Worm (Caenorhabditis elegans) whole organism, L4 larva: Measurements from ENCODE around the gene C33A11.2.

Source experiments
- F26F4.8 ChIP-seq: fragments of 200-800 bp; sonication (Bioruptor generic); conservative IDR thresholded peaks from 2 replicates; pipeline ENCODE4 v1.3.6; 2022; ENCODE audit warnings: missing genetic modification characterization, missing compliant biosample characterization
- T20F7.1 ChIP-seq: fragments of 200-800 bp; sonication (Bioruptor generic); optimal IDR thresholded peaks from 2 replicates; lab custom pipeline; 2018; ENCODE audit warnings: mild to moderate bottlenecking, missing genetic modification characterization, missing compliant biosample characterization
- aha-1 ChIP-seq: fragments of 150-350 bp; peaks from one replicate; lab custom pipeline; 2014; ENCODE audit warnings: missing biosample characterization, missing genetic modification characterization
- ama-1 ChIP-seq: fragments of 150-350 bp; optimal IDR thresholded peaks from 2 replicates; lab custom pipeline; 2014; ENCODE audit warnings: inconsistent platforms, mixed read lengths
- arid-1 ChIP-seq: fragments of 200-800 bp; sonication (Bioruptor generic); conservative IDR thresholded peaks from 2 replicates; pipeline ENCODE4 v1.3.6; 2022; ENCODE audit warnings: missing genetic modification reagents, missing genetic modification characterization, missing compliant biosample characterization
- attf-4 ChIP-seq: sonication (generic microtip); optimal IDR thresholded peaks from 3 replicates; lab custom pipeline; 2017; ENCODE audit warnings: missing biosample characterization, missing genetic modification characterization
- ceh-20 ChIP-seq: fragments of 200-800 bp; sonication (Bioruptor generic); IDR thresholded peaks from 2 replicates; pipeline ENCODE4 v1.3.6; 2022; ENCODE audit warnings: missing genetic modification reagents, missing genetic modification characterization, missing compliant biosample characterization
- ceh-28 ChIP-seq: fragments of 150-350 bp; optimal IDR thresholded peaks from 2 replicates; lab custom pipeline; 2014; ENCODE audit warnings: missing biosample characterization, missing genetic modification reagents, missing genetic modification characterization
- daf-12 ChIP-seq: fragments of 150-350 bp; optimal IDR thresholded peaks from 2 replicates; lab custom pipeline; 2014; ENCODE audit warnings: missing biosample characterization, missing genetic modification reagents, missing genetic modification characterization
- dmd-6 ChIP-seq: fragments of 200-800 bp; sonication (Bioruptor generic); IDR thresholded peaks from 2 replicates; pipeline ENCODE4 v1.3.6; 2022; ENCODE audit warnings: missing genetic modification reagents, missing genetic modification characterization, missing compliant biosample characterization
- dmd-9 ChIP-seq: fragments of 200-800 bp; sonication (Bioruptor generic); IDR thresholded peaks from 2 replicates; pipeline ENCODE4 v1.3.6; 2022; ENCODE audit warnings: missing genetic modification reagents, missing genetic modification characterization, missing compliant biosample characterization
- duxl-1 ChIP-seq: sonication (generic microtip); optimal IDR thresholded peaks from 2 replicates; lab custom pipeline; 2016; ENCODE audit warnings: mild to moderate bottlenecking, missing genetic modification characterization, moderate library complexity, missing compliant biosample characterization; ENCODE audit not compliant: poor library complexity
- egl-27 ChIP-seq: sonication (generic microtip); optimal IDR thresholded peaks from 3 replicates; lab custom pipeline; 2017; ENCODE audit warnings: missing biosample characterization, missing genetic modification reagents, missing genetic modification characterization
- fos-1 ChIP-seq: fragments of 150-350 bp; optimal IDR thresholded peaks from 2 replicates; lab custom pipeline; 2014; ENCODE audit warnings: missing biosample characterization, missing genetic modification characterization
- hif-1 ChIP-seq, 2 experiments: sonication (generic microtip); optimal IDR thresholded peaks; 2 replicates each; lab custom pipeline; 2016 to 2017; ENCODE audit warnings: missing compliant biosample characterization in 2 of 2, missing genetic modification characterization in 2 of 2, missing genetic modification reagents in 2 of 2, missing genotype in 2 of 2, mild to moderate bottlenecking in 1 of 2
- jun-1 ChIP-seq: fragments of 150-350 bp; optimal IDR thresholded peaks from 2 replicates; lab custom pipeline; 2014; ENCODE audit warnings: missing biosample characterization, missing genetic modification reagents, missing genetic modification characterization
- lim-7 ChIP-seq: fragments of 200-800 bp; sonication (Bioruptor generic); IDR thresholded peaks from 2 replicates; pipeline ENCODE4 v1.3.6; 2022; ENCODE audit warnings: missing genetic modification characterization, missing compliant biosample characterization
- lin-15B ChIP-seq: fragments of 150-350 bp; sonication (generic microtip); optimal IDR thresholded peaks from 3 replicates; lab custom pipeline; 2014; ENCODE audit warnings: missing biosample characterization, missing genetic modification characterization
- lsy-2 ChIP-seq, 2 experiments: fragments of 150-350 bp in 1 of 2; sonication (generic microtip) in 1 of 2; optimal IDR thresholded peaks; 2 replicates each; lab custom pipeline; 2014 to 2017; ENCODE audit warnings: missing biosample characterization in 2 of 2, missing genetic modification characterization in 2 of 2
- mdl-1 ChIP-seq, 2 experiments: fragments of 150-350 bp in 1 of 2; sonication (generic microtip) in 1 of 2; optimal IDR thresholded peaks; 2 replicates each; lab custom pipeline; 2014 to 2017; ENCODE audit warnings: missing biosample characterization in 2 of 2, missing genetic modification characterization in 2 of 2
- nhr-11 ChIP-seq: fragments of 150-350 bp; optimal IDR thresholded peaks from 2 replicates; lab custom pipeline; 2014; ENCODE audit warnings: missing biosample characterization, missing genetic modification characterization
- nhr-111 ChIP-seq: fragments of 200-800 bp; sonication (Bioruptor generic); optimal IDR thresholded peaks from 2 replicates; lab custom pipeline; 2018; ENCODE audit warnings: mild to moderate bottlenecking, missing genetic modification characterization, missing compliant biosample characterization
- nhr-42 ChIP-seq: fragments of 200-800 bp; sonication (Bioruptor generic); IDR thresholded peaks from 2 replicates; pipeline ENCODE4 v1.3.6; 2022; ENCODE audit warnings: missing genetic modification characterization, missing compliant biosample characterization
- nhr-6 ChIP-seq: fragments of 150-350 bp; optimal IDR thresholded peaks from 2 replicates; lab custom pipeline; 2014; ENCODE audit warnings: missing biosample characterization, missing genetic modification characterization
- nhr-77 ChIP-seq: fragments of 150-350 bp; optimal IDR thresholded peaks from 2 replicates; lab custom pipeline; 2014; ENCODE audit warnings: missing biosample characterization, missing genetic modification characterization
- pha-4 ChIP-seq, 2 experiments: fragments of 150-350 bp in 1 of 2; fragments of 200-800 bp in 1 of 2; sonication (Bioruptor generic) in 1 of 2; IDR thresholded peaks in 1 of 2; optimal IDR thresholded peaks in 1 of 2; 2 replicates each; pipeline versions ENCODE4 v1.3.6 to Lab custom; 2014 to 2022; ENCODE audit warnings: missing genetic modification characterization in 2 of 2, missing genetic modification reagents in 2 of 2, missing biosample characterization in 1 of 2, missing compliant biosample characterization in 1 of 2
- php-3 ChIP-seq: fragments of 200-800 bp; sonication (Bioruptor generic); IDR thresholded peaks from 2 replicates; pipeline ENCODE4 v1.3.6; 2022; ENCODE audit warnings: missing genetic modification reagents, missing genetic modification characterization, missing compliant biosample characterization
- pqm-1 ChIP-seq: sonication (generic microtip); optimal IDR thresholded peaks from 2 replicates; lab custom pipeline; 2017; ENCODE audit warnings: missing biosample characterization, missing genetic modification characterization
- set-16 ChIP-seq: fragments of 200-800 bp; sonication (Bioruptor generic); IDR thresholded peaks from 2 replicates; pipeline ENCODE4 v1.3.6; 2022; ENCODE audit warnings: missing genetic modification reagents, missing genetic modification characterization, missing compliant biosample characterization
- spr-3 ChIP-seq: fragments of 200-800 bp; sonication (Bioruptor generic); optimal IDR thresholded peaks from 2 replicates; lab custom pipeline; 2018; ENCODE audit warnings: mild to moderate bottlenecking, missing genetic modification characterization, missing compliant biosample characterization
- tag-97 ChIP-seq: fragments of 200-800 bp; sonication (Bioruptor generic); IDR thresholded peaks from 2 replicates; pipeline ENCODE4 v1.3.6; 2022; ENCODE audit warnings: missing genetic modification characterization, missing compliant biosample characterization
- unc-130 ChIP-seq: sonication (generic microtip); optimal IDR thresholded peaks from 2 replicates; lab custom pipeline; 2016; ENCODE audit warnings: missing genetic modification reagents, missing genetic modification characterization, missing compliant biosample characterization
- ztf-11 ChIP-seq: fragments of 150-350 bp; optimal IDR thresholded peaks from 2 replicates; lab custom pipeline; 2014; ENCODE audit warnings: missing biosample characterization, missing genetic modification characterization

Gene C33A11.2

ce11 chrX:15408577-15408976, 42.8 kb downstream of the C33A11.2 start (continued):
- TF ChIP-seq tag-97 (GFP tag; lab: Robert Waterston, UW) (no peak), php-3 (GFP tag; lab: Robert Waterston, UW) (peak; percentile 100), lin-15B (tag; lab: Kevin White, UChicago) (no peak), pha-4 (GFP tag; IDR thresholded peaks at IDR 0.05; lab: Robert Waterston, UW) (no peak), pha-4 (tag; optimal IDR thresholded peaks at IDR 0.05; lab: Kevin White, UChicago) (no peak), nhr-42 (GFP tag; lab: Robert Waterston, UW) (no peak), ceh-20 (GFP tag; lab: Robert Waterston, UW) (peak; percentile 92), fos-1 (tag; lab: Kevin White, UChicago) (no peak), nhr-111 (no peak), arid-1 (GFP tag; lab: Robert Waterston, UW) (no peak), daf-12 (tag; lab: Kevin White, UChicago) (no peak), lsy-2 (tag; optimal IDR thresholded peaks at IDR 0.05; lab: Kevin White, UChicago) (no peak), spr-3 (GFP tag; lab: Kevin White, UChicago) (no peak), T20F7.1 (GFP tag; lab: Kevin White, UChicago) (no peak), dmd-6 (GFP tag; lab: Robert Waterston, UW) (peak; percentile 64), egl-27 (tag; lab: Kevin White, UChicago) (no peak), lim-7 (GFP tag; lab: Robert Waterston, UW) (no peak), nhr-77 (tag; lab: Kevin White, UChicago) (peak; percentile 33), ama-1 (no peak), duxl-1 (tag; lab: Kevin White, UChicago) (no peak), nhr-11 (tag; lab: Kevin White, UChicago) (no peak), aha-1 (tag; lab: Kevin White, UChicago) (peak; percentile 55), hif-1 (tag; optimal IDR thresholded peaks at IDR 0.05; lab: Kevin White, UChicago) (no peak), jun-1 (tag; lab: Kevin White, UChicago) (no peak), F26F4.8 (GFP tag; lab: Robert Waterston, UW) (no peak), mdl-1 (tag; optimal IDR thresholded peaks at IDR 0.05; lab: Kevin White, UChicago) (no peak), unc-130 (GFP tag; lab: Kevin White, UChicago) (no peak), attf-4 (no peak), ztf-11 (tag; lab: Kevin White, UChicago) (no peak), dmd-9 (GFP tag; lab: Robert Waterston, UW) (no peak), pqm-1 (tag; lab: Kevin White, UChicago) (peak; percentile 73), nhr-6 (tag; lab: Kevin White, UChicago) (no peak), ceh-28 (no peak)

- TF ChIP-seq set-16 (GFP tag; lab: Robert Waterston, UW), result 0 out of 2 replicates have a peak, but pooled peaks have one; percentile 29
- TF ChIP-seq jun-1 (tag; lab: Kevin White, UChicago), result no peak
- TF ChIP-seq nhr-6 (tag; lab: Kevin White, UChicago), result peak; percentile 4
- 0 out of 2 replicates have a peak, but pooled peaks have one; percentile 35 for TF ChIP-seq lim-7 (GFP tag; lab: Robert Waterston, UW)
Measured at ce11 chrX:15415226-15415625, 49.4 kb downstream of the C33A11.2 start, which contains the start of gene pqn-36. Gene pqn-36 (minus strand): TSS chrX:15415493.
